Fruit fly (Drosophila melanogaster): ENCODE data around the gene osi.

The osi gene

DNA sequence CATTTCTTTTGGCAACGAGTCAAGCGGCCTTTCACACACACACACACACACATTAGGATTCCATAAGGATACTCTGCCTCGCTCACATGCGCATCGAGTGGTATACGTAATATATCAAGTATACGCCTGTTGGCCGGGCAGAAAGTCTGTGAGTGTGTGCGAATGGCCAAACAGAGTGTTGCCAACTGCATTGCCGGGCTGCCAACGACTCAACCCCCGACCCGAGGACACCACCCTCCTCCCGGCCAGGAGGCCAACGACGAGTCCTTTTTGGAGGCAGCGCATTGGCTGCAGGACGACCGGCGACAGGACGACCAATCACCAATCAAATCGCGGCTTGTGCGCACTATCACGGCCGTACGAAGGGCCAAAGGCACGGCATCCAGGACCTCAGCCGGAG is 10.1 kb downstream of the osi start:
- no peak for TF ChIP-seq sv (GFP tag; optimal IDR thresholded peaks at IDR 0.05)
- no peak for TF ChIP-seq woc (GFP tag; optimal IDR thresholded peaks at IDR 0.05)
- no peak for TF ChIP-seq dsf (GFP tag; optimal IDR thresholded peaks at IDR 0.05; ENCODE audit: borderline replicate concordance)
- TF ChIP-seq fru (GFP tag; optimal IDR thresholded peaks at IDR 0.05) = no peak
- TF ChIP-seq HLH106 (tag; optimal IDR thresholded peaks at IDR 0.05) = no peak
- no peak for TF ChIP-seq lola (GFP tag; optimal IDR thresholded peaks at IDR 0.05)
- TF ChIP-seq GATAd (GFP tag; optimal IDR thresholded peaks at IDR 0.05) = no peak
- no peak for TF ChIP-seq Dif (GFP tag; optimal IDR thresholded peaks at IDR 0.05; ENCODE audit: partially characterized antibody)
- TF ChIP-seq Hr78 (GFP tag; optimal IDR thresholded peaks at IDR 0.05) = no peak
- TF ChIP-seq CG32264 (GFP tag; optimal IDR thresholded peaks at IDR 0.05) = no peak
- no peak for TF ChIP-seq sage (GFP tag; optimal IDR thresholded peaks at IDR 0.05)

DNA sequence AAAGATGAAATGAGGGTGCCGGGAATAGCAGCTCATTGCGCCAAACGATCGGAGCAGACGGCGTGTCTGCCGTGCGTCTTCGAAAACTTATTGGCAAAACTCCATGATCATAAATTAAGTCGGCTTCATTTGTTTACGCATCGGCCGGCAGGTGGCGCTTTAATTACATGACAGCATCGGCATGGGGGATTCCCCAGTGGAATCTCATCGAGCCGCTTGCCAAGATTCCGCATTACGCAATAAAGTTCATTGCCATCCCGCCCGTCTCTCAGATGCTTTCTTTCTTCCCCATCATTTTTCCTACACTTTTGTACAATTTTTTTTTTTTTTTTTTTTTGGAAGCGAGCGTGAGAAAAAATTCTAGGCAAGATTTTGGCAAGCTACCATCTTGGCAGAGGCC is 11.2 kb downstream of the osi start:
- TF ChIP-seq CG32264 (GFP tag; optimal IDR thresholded peaks at IDR 0.05) (no peak), Rel (GFP tag; optimal IDR thresholded peaks at IDR 0.05) (no peak), Rel (tag; optimal IDR thresholded peaks at IDR 0.05) (peak; percentile 57)

dm6 chr2L:16874924-16875323 is 12.8 kb downstream of the osi start:
- TF ChIP-seq dmrt93B (GFP tag; optimal IDR thresholded peaks at IDR 0.05) = no peak
- TF ChIP-seq Mio (GFP tag; optimal IDR thresholded peaks at IDR 0.05) = no peak

- TF ChIP-seq brk (GFP tag; optimal IDR thresholded peaks at IDR 0.05) (no peak), dsf (GFP tag; optimal IDR thresholded peaks at IDR 0.05; ENCODE audit: borderline replicate concordance) (no peak), Rel (GFP tag; optimal IDR thresholded peaks at IDR 0.05) (no peak), Rel (tag; optimal IDR thresholded peaks at IDR 0.05) (no peak), br (GFP tag; optimal IDR thresholded peaks at IDR 0.05) (no peak), CrebA (GFP tag; optimal IDR thresholded peaks at IDR 0.05; ENCODE audit: borderline replicate concordance) (no peak), CG9705 (GFP tag; optimal IDR thresholded peaks at IDR 0.05) (no peak), Mio (GFP tag; optimal IDR thresholded peaks at IDR 0.05) (no peak), dmrt93B (GFP tag; optimal IDR thresholded peaks at IDR 0.05) (no peak), pan (optimal IDR thresholded peaks at IDR 0.05) (no peak), Abd-B (GFP tag; optimal IDR thresholded peaks at IDR 0.05) (no peak), HLH106 (tag; optimal IDR thresholded peaks at IDR 0.05) (no peak), rgr (GFP tag; optimal IDR thresholded peaks at IDR 0.05) (no peak), usp (GFP tag; optimal IDR thresholded peaks at IDR 0.05) (no peak), GATAd (GFP tag; optimal IDR thresholded peaks at IDR 0.05) (no peak), Myc (optimal IDR thresholded peaks at IDR 0.05) (no peak), fru (GFP tag; optimal IDR thresholded peaks at IDR 0.05) (no peak), Dfd (GFP tag; optimal IDR thresholded peaks at IDR 0.05) (no peak)
These were observed 18.9 kb downstream of the osi start for dm6 chr2L:16868897-16869324.

DNA sequence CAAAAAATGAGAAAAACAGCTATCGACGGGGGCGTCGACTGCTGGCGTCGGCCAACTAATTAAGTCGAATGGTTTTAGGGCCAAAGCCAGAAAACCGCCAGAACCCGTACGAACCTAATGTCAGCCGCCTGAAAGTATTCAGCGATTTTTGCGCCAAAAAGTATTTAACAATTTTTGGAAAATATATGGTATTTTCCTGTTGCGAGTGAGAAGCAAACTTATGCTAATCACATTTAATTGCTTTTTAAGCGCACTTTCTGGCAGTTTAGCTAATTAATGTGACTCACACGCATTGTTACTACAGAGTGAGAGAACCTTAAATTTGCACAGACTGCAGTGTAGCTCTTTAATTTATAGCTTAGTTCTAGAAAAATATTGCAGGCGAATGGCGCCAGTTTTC is 25.2 kb downstream of the osi start:
- no peak for TF ChIP-seq Rel (GFP tag; optimal IDR thresholded peaks at IDR 0.05)
- peak; percentile 76 for TF ChIP-seq Rel (tag; optimal IDR thresholded peaks at IDR 0.05)
- TF ChIP-seq fru (GFP tag; optimal IDR thresholded peaks at IDR 0.05) = no peak
- peak; percentile 65 for TF ChIP-seq Myc (optimal IDR thresholded peaks at IDR 0.05)

- TF ChIP-seq CG9705 (GFP tag; optimal IDR thresholded peaks at IDR 0.05) (no peak), Hr78 (GFP tag; optimal IDR thresholded peaks at IDR 0.05) (no peak)
These were observed 26.6 kb downstream of the osi start, which contains the start of gene CG6012 for dm6 chr2L:16861126-16861525. TSS of gene CG6012 (minus strand) at chr2L:16861489.

- TF ChIP-seq dl (GFP tag; optimal IDR thresholded peaks at IDR 0.05; ENCODE audit: insufficient read depth in 1 of 2, partially characterized antibody in 2 of 2) (no peak), Myc (optimal IDR thresholded peaks at IDR 0.05) (peak; percentile 39)
These were observed 28.2 kb downstream of the osi start for dm6 chr2L:16859566-16859965.

DNA sequence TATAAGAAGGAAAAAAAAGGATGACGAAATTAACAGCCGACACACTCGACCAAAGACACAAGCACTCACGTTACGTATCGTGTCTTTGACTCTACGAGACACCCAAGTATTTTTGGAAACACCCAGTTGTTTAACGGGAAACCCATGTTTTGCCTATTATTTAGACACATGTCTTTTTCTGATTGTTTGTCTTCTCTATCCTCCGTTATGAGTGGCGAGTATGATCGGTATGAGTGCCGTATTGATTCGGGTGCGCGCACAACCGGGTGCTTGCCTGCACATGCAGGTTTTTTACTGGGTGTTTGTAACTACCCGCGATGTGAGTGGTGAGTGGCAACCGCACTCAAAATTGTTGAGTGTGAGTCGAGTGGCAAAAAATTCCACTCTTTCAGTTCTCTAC is 28.7 kb downstream of the osi start:
- no peak for TF ChIP-seq rgr (GFP tag; optimal IDR thresholded peaks at IDR 0.05)
- TF ChIP-seq Dfd (GFP tag; optimal IDR thresholded peaks at IDR 0.05) = no peak
- no peak for TF ChIP-seq Rel (GFP tag; optimal IDR thresholded peaks at IDR 0.05)
- TF ChIP-seq Rel (tag; optimal IDR thresholded peaks at IDR 0.05) = no peak
- no peak for TF ChIP-seq usp (GFP tag; optimal IDR thresholded peaks at IDR 0.05)
- TF ChIP-seq dsf (GFP tag; optimal IDR thresholded peaks at IDR 0.05; ENCODE audit: borderline replicate concordance) = no peak
